Fruit fly (Drosophila melanogaster): ENCODE results near the gene Wsck.

Wsck gene

DNA sequence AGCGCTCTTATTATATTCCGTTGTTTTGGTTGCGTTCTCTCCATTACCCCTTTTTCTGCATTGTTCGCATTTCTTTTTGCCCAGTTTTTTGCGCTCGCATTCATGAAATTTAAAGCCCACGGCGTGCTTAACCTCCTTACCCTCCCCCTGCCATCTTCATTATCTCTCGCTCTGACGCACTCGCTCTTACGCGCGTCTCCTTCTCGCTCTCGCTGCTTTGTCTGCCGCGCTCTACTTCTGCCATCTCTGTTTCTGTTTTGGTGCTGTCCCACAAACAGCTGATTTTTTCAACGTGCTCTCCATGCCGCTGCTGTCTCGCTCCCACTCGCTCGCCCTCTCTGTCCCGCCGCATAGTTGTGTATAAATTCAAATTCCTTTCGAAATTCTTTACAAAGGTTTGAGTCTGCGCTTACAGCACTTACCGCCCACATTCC lies 43.4 kb downstream of the Wsck start (continued):
- no peak for TF ChIP-seq tai (GFP tag; optimal IDR thresholded peaks at IDR 0.05)
- peak; percentile 12 for TF ChIP-seq Hr83 (GFP tag; optimal IDR thresholded peaks at IDR 0.05; ENCODE audit: poor library complexity, severe bottlenecking)
- no peak for TF ChIP-seq Hnf4 (GFP tag; optimal IDR thresholded peaks at IDR 0.05)
- peak; percentile 61 to 62 for TF ChIP-seq dl (GFP tag; optimal IDR thresholded peaks at IDR 0.05; ENCODE audit: insufficient read depth in 1 of 2, partially characterized antibody in 2 of 2)
- TF ChIP-seq ey (GFP tag; optimal IDR thresholded peaks at IDR 0.05): peak; percentile 4

DNA sequence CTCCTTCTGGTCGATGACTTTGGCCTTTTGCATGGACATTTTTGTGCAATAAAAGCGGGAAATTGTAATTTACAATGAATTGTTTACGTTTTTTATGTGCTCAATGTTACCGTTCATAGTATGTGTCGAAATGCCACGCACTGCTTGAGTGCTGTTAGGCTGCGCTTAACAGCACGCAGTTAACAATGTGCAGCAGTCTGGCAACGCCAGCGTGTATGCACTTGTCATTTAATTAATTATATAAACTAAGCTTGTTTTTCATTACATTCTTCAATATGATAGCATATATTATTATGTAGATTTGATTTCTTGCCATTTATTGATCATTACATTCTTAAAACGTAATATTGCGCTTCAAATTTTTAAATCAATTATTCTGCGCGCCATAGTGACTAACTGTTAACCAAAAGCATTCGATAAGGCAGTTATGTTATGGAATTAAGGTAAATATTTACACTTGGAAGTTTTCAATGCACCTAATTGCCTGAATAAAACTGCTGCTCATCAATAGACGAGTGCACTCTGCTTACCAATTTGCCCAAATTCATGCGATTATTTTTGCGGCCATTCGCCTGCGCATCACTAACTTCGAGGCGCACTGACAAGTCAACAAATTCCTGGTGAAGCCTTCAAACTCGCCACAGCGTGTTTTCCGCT lies 44.7 kb downstream of the Wsck start, which contains the start of the genes CG13625 and mld:
Gene CG13625, minus strand, starts transcription at position 119 of the 657 bp plus-strand sequence.
Gene mld, plus strand, starts transcription at position 612 of the 657 bp plus-strand sequence.
- TF ChIP-seq pan (optimal IDR thresholded peaks at IDR 0.05) (no peak), tai (GFP tag; optimal IDR thresholded peaks at IDR 0.05) (peak; percentile 67), Rel (GFP tag; optimal IDR thresholded peaks at IDR 0.05) (no peak), Rel (tag; optimal IDR thresholded peaks at IDR 0.05) (peak; percentile 11), GATAd (GFP tag; optimal IDR thresholded peaks at IDR 0.05) (no peak), psq (GFP tag; optimal IDR thresholded peaks at IDR 0.05) (no peak), Hnf4 (GFP tag; optimal IDR thresholded peaks at IDR 0.05) (peak; percentile 20), dl (GFP tag; optimal IDR thresholded peaks at IDR 0.05; ENCODE audit: insufficient read depth in 1 of 2, partially characterized antibody in 2 of 2) (no peak), CG32264 (GFP tag; optimal IDR thresholded peaks at IDR 0.05) (no peak), rgr (GFP tag; optimal IDR thresholded peaks at IDR 0.05) (peak; percentile 27), foxo (GFP tag; optimal IDR thresholded peaks at IDR 0.05) (peak in 1 of 2 experiments; percentile 16), CG9705 (GFP tag; optimal IDR thresholded peaks at IDR 0.05) (peak; percentile 13), br (GFP tag; optimal IDR thresholded peaks at IDR 0.05) (peak; percentile 22), dmrt93B (GFP tag; optimal IDR thresholded peaks at IDR 0.05) (no peak), woc (GFP tag; optimal IDR thresholded peaks at IDR 0.05) (no peak), HLH106 (tag; optimal IDR thresholded peaks at IDR 0.05) (peak; percentile 37), brk (GFP tag; optimal IDR thresholded peaks at IDR 0.05) (no peak), Myc (optimal IDR thresholded peaks at IDR 0.05) (no peak), Hr83 (GFP tag; optimal IDR thresholded peaks at IDR 0.05; ENCODE audit: poor library complexity, severe bottlenecking) (peak; percentile 63), ey (GFP tag; optimal IDR thresholded peaks at IDR 0.05) (peak; percentile 9), usp (GFP tag; optimal IDR thresholded peaks at IDR 0.05) (no peak), N (GFP tag; optimal IDR thresholded peaks at IDR 0.05) (no peak), CrebA (GFP tag; optimal IDR thresholded peaks at IDR 0.05; ENCODE audit: borderline replicate concordance) (no peak), Dif (GFP tag; optimal IDR thresholded peaks at IDR 0.05; ENCODE audit: partially characterized antibody) (no peak), h (GFP tag; optimal IDR thresholded peaks at IDR 0.05) (peak; percentile 35)

DNA sequence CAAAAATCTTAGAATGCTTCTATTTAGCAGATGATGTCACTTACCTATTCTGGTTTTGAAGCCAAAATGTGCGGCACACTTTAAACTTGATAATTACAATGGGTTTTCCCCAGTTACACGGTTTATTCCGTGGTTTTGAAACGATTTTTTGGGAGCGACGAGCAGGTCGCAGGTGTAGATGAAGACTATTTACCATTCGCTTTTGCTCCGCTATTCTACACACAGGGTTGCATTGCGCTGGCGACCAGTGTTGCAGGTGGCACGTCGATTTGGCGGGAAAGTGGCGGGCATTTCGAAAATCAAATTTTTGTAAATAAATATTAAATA lies 47.2 kb downstream of the Wsck start, which contains the start of gene REPTOR:
Gene REPTOR, minus strand, starts transcription at position 196 of the 327 bp plus-strand sequence.
- TF ChIP-seq woc (GFP tag; optimal IDR thresholded peaks at IDR 0.05) (no peak), Abd-B (GFP tag; optimal IDR thresholded peaks at IDR 0.05) (no peak), sv (GFP tag; optimal IDR thresholded peaks at IDR 0.05) (no peak), jim (GFP tag; optimal IDR thresholded peaks at IDR 0.05) (no peak), brk (GFP tag; optimal IDR thresholded peaks at IDR 0.05) (no peak), pan (optimal IDR thresholded peaks at IDR 0.05) (no peak), rgr (GFP tag; optimal IDR thresholded peaks at IDR 0.05) (peak; percentile 53), foxo (GFP tag; optimal IDR thresholded peaks at IDR 0.05) (peak in 1 of 2 experiments; percentile 43), Mio (GFP tag; optimal IDR thresholded peaks at IDR 0.05) (no peak), Hr78 (GFP tag; optimal IDR thresholded peaks at IDR 0.05) (no peak), Hr83 (GFP tag; optimal IDR thresholded peaks at IDR 0.05; ENCODE audit: poor library complexity, severe bottlenecking) (peak; percentile 55), OdsH (GFP tag; optimal IDR thresholded peaks at IDR 0.05) (no peak), lola (GFP tag; optimal IDR thresholded peaks at IDR 0.05) (no peak), CG9705 (GFP tag; optimal IDR thresholded peaks at IDR 0.05) (no peak), fru (GFP tag; optimal IDR thresholded peaks at IDR 0.05) (peak; percentile 7), psq (GFP tag; optimal IDR thresholded peaks at IDR 0.05) (peak; percentile 99), Dif (GFP tag; optimal IDR thresholded peaks at IDR 0.05; ENCODE audit: partially characterized antibody) (peak; percentile 65), br (GFP tag; optimal IDR thresholded peaks at IDR 0.05) (peak; percentile 43), Dfd (GFP tag; optimal IDR thresholded peaks at IDR 0.05) (no peak), Vsx2 (GFP tag; optimal IDR thresholded peaks at IDR 0.05; ENCODE audit: partially characterized antibody) (no peak), Myc (optimal IDR thresholded peaks at IDR 0.05) (no peak), Sp1 (GFP tag; optimal IDR thresholded peaks at IDR 0.05) (peak; percentile 26), Rel (GFP tag; optimal IDR thresholded peaks at IDR 0.05) (no peak), Rel (tag; optimal IDR thresholded peaks at IDR 0.05) (peak; percentile 59), h (GFP tag; optimal IDR thresholded peaks at IDR 0.05) (peak; percentile 28), Jra (GFP tag; optimal IDR thresholded peaks at IDR 0.05) (peak; percentile 58), usp (GFP tag; optimal IDR thresholded peaks at IDR 0.05) (no peak)

Data from whole organism, wandering third instar larva.